Worm (Caenorhabditis elegans) whole organism, L2 larva: Measurements from ENCODE around the gene srd-70.

Experiments
- C34F6.9 ChIP-seq: fragments of 150-350 bp; optimal IDR thresholded peaks from 2 replicates; lab custom pipeline; 2014; ENCODE audit warnings: missing biosample characterization, missing genetic modification characterization
- F13H6.1 ChIP-seq: sonication (generic microtip); optimal IDR thresholded peaks from 2 replicates; lab custom pipeline; 2016; ENCODE audit warnings: missing genetic modification characterization, missing compliant biosample characterization
- R02D3.7 ChIP-seq: fragments of 150-350 bp; optimal IDR thresholded peaks from 2 replicates; lab custom pipeline; 2014; ENCODE audit warnings: missing biosample characterization, missing genetic modification characterization
- Y55F3AM.14 ChIP-seq: fragments of 200-800 bp; sonication (Bioruptor generic); optimal IDR thresholded peaks from 2 replicates; lab custom pipeline; 2018; ENCODE audit warnings: mild to moderate bottlenecking, missing genetic modification characterization, missing compliant biosample characterization
- ZK546.5 ChIP-seq: sonication (generic microtip); optimal IDR thresholded peaks from 2 replicates; lab custom pipeline; 2017; ENCODE audit warnings: missing biosample characterization, missing genetic modification characterization
- alr-1 ChIP-seq: fragments of 150-350 bp; optimal IDR thresholded peaks from 2 replicates; lab custom pipeline; 2014; ENCODE audit warnings: missing biosample characterization, missing genetic modification characterization
- aly-2 ChIP-seq: fragments of 150-350 bp; optimal IDR thresholded peaks from 2 replicates; lab custom pipeline; 2014; ENCODE audit warnings: missing biosample characterization, missing genetic modification characterization
- ama-1 ChIP-seq: fragments of 150-350 bp; optimal IDR thresholded peaks from 2 replicates; lab custom pipeline; 2018; ENCODE audit warnings: inconsistent platforms
- blmp-1 ChIP-seq: sonication (generic microtip); optimal IDR thresholded peaks from 2 replicates; lab custom pipeline; 2017; ENCODE audit warnings: missing genetic modification characterization, mild to moderate bottlenecking, missing compliant biosample characterization, antibody characterized with exemption, moderate library complexity; ENCODE audit not compliant: insufficient read depth
- ceh-16 ChIP-seq: fragments of 150-350 bp; optimal IDR thresholded peaks from 2 replicates; lab custom pipeline; 2014; ENCODE audit warnings: missing biosample characterization, missing genetic modification characterization
- ceh-82 ChIP-seq: fragments of 150-350 bp; optimal IDR thresholded peaks from 2 replicates; lab custom pipeline; 2014; ENCODE audit warnings: missing biosample characterization, missing genetic modification characterization
- crh-2 ChIP-seq: sonication (generic microtip); optimal IDR thresholded peaks from 2 replicates; lab custom pipeline; 2017; ENCODE audit warnings: missing biosample characterization, missing genetic modification characterization
- dmd-4 ChIP-seq: sonication (generic microtip); optimal IDR thresholded peaks from 2 replicates; lab custom pipeline; 2017; ENCODE audit warnings: missing biosample characterization, missing genetic modification characterization
- egl-27 ChIP-seq: sonication (generic microtip); optimal IDR thresholded peaks from 3 replicates; lab custom pipeline; 2017; ENCODE audit warnings: missing biosample characterization, missing genetic modification reagents, missing genetic modification characterization
- elt-1 ChIP-seq: fragments of 150-350 bp; optimal IDR thresholded peaks from 2 replicates; lab custom pipeline; 2014; ENCODE audit warnings: missing biosample characterization, missing genetic modification characterization
- elt-3 ChIP-seq: sonication (generic microtip); optimal IDR thresholded peaks from 2 replicates; lab custom pipeline; 2017; ENCODE audit warnings: missing biosample characterization, missing genetic modification characterization
- fos-1 ChIP-seq: fragments of 150-350 bp; optimal IDR thresholded peaks from 2 replicates; lab custom pipeline; 2014; ENCODE audit warnings: missing biosample characterization, missing genetic modification characterization
- gmeb-1 ChIP-seq: fragments of 150-350 bp; optimal IDR thresholded peaks from 2 replicates; lab custom pipeline; 2014; ENCODE audit warnings: missing biosample characterization, missing genetic modification characterization
- lin-11 ChIP-seq: fragments of 150-350 bp; sonication (generic microtip); optimal IDR thresholded peaks from 2 replicates; lab custom pipeline; 2014; ENCODE audit warnings: missing biosample characterization, missing genetic modification characterization, inconsistent platforms, mixed read lengths
- lin-13 ChIP-seq: fragments of 150-350 bp; optimal IDR thresholded peaks from 2 replicates; lab custom pipeline; 2014; ENCODE audit warnings: missing biosample characterization, missing genetic modification reagents, missing genetic modification characterization
- lsy-2 ChIP-seq, 2 experiments: fragments of 150-350 bp in 1 of 2; sonication (generic microtip) in 1 of 2; optimal IDR thresholded peaks; 2 replicates each; lab custom pipeline; 2014 to 2017; ENCODE audit warnings: missing biosample characterization in 2 of 2, missing genetic modification characterization in 2 of 2
- mab-5 ChIP-seq: fragments of 150-350 bp; optimal IDR thresholded peaks from 2 replicates; lab custom pipeline; 2014; ENCODE audit warnings: missing biosample characterization, missing genetic modification characterization
- mbf-1 ChIP-seq: sonication (generic microtip); optimal IDR thresholded peaks from 2 replicates; lab custom pipeline; 2017; ENCODE audit warnings: missing biosample characterization, missing genetic modification characterization
- mdl-1 ChIP-seq, 2 experiments: fragments of 150-350 bp in 1 of 2; sonication (generic microtip) in 1 of 2; optimal IDR thresholded peaks; 2 replicates each; lab custom pipeline; 2017; ENCODE audit warnings: missing biosample characterization in 2 of 2, missing genetic modification characterization in 2 of 2
- nhr-10 ChIP-seq: sonication (generic microtip); optimal IDR thresholded peaks from 2 replicates; lab custom pipeline; 2017; ENCODE audit warnings: missing biosample characterization, missing genetic modification characterization
- nhr-11 ChIP-seq: fragments of 150-350 bp; optimal IDR thresholded peaks from 2 replicates; lab custom pipeline; 2014; ENCODE audit warnings: missing biosample characterization, missing genetic modification characterization
- nhr-12 ChIP-seq: fragments of 150-350 bp; optimal IDR thresholded peaks from 2 replicates; lab custom pipeline; 2014; ENCODE audit warnings: missing biosample characterization, missing genetic modification characterization
- nhr-129 ChIP-seq: fragments of 150-350 bp; optimal IDR thresholded peaks from 2 replicates; lab custom pipeline; 2014; ENCODE audit warnings: missing biosample characterization, missing genetic modification characterization
- nhr-21 ChIP-seq: fragments of 150-350 bp; optimal IDR thresholded peaks from 2 replicates; lab custom pipeline; 2014; ENCODE audit warnings: missing biosample characterization, missing genetic modification characterization
- nhr-23 ChIP-seq: fragments of 150-350 bp; optimal IDR thresholded peaks from 2 replicates; lab custom pipeline; 2014; ENCODE audit warnings: missing biosample characterization, missing genetic modification reagents, missing genetic modification characterization
- nhr-237 ChIP-seq: fragments of 150-350 bp; optimal IDR thresholded peaks from 2 replicates; lab custom pipeline; 2014; ENCODE audit warnings: missing biosample characterization, missing genetic modification characterization
- nhr-6 ChIP-seq: fragments of 150-350 bp; optimal IDR thresholded peaks from 2 replicates; lab custom pipeline; 2014; ENCODE audit warnings: missing biosample characterization, missing genetic modification characterization
- nhr-77 ChIP-seq: fragments of 150-350 bp; optimal IDR thresholded peaks from 2 replicates; lab custom pipeline; 2014; ENCODE audit warnings: missing biosample characterization, missing genetic modification characterization
- peb-1 ChIP-seq: fragments of 150-350 bp; optimal IDR thresholded peaks from 2 replicates; lab custom pipeline; 2014; ENCODE audit warnings: missing biosample characterization, missing genetic modification characterization
- sem-4 ChIP-seq: fragments of 150-350 bp; optimal IDR thresholded peaks from 2 replicates; lab custom pipeline; 2014; ENCODE audit warnings: missing biosample characterization, missing genetic modification reagents, missing genetic modification characterization
- skn-1 ChIP-seq: sonication (generic microtip); optimal IDR thresholded peaks from 2 replicates; lab custom pipeline; 2017; ENCODE audit warnings: missing biosample characterization, missing genetic modification characterization
- sma-3 ChIP-seq: sonication (generic microtip); optimal IDR thresholded peaks from 2 replicates; lab custom pipeline; 2016; ENCODE audit warnings: missing genetic modification reagents, missing genetic modification characterization, missing compliant biosample characterization
- sma-9 ChIP-seq, 2 experiments: fragments of 150-350 bp in 1 of 2; sonication (generic microtip) in 1 of 2; optimal IDR thresholded peaks; 2 replicates each; lab custom pipeline; 2014 to 2016; ENCODE audit warnings: missing genetic modification characterization in 2 of 2, mild to moderate bottlenecking in 1 of 2, missing biosample characterization in 1 of 2, missing compliant biosample characterization in 1 of 2, missing genetic modification reagents in 1 of 2, moderate library complexity in 1 of 2
- snpc-4 ChIP-seq: fragments of 150-350 bp; optimal IDR thresholded peaks from 2 replicates; lab custom pipeline; 2014; ENCODE audit warnings: missing biosample characterization, missing genetic modification characterization
- unc-39 ChIP-seq: fragments of 150-350 bp; optimal IDR thresholded peaks from 2 replicates; lab custom pipeline; 2014; ENCODE audit warnings: missing biosample characterization, missing genetic modification characterization
- unc-55 ChIP-seq: fragments of 150-350 bp; sonication (generic microtip); optimal IDR thresholded peaks from 3 replicates; lab custom pipeline; 2014; ENCODE audit warnings: missing biosample characterization, missing genetic modification reagents, missing genetic modification characterization
- unc-62 ChIP-seq: fragments of 150-350 bp; optimal IDR thresholded peaks from 2 replicates; lab custom pipeline; 2014; ENCODE audit warnings: missing biosample characterization, missing genetic modification reagents, missing genetic modification characterization
- zag-1 ChIP-seq: fragments of 150-350 bp; optimal IDR thresholded peaks from 2 replicates; lab custom pipeline; 2014; ENCODE audit warnings: missing biosample characterization, missing genetic modification characterization
- ztf-1 ChIP-seq: fragments of 200-800 bp; sonication (Bioruptor generic); conservative IDR thresholded peaks from 2 replicates; pipeline ENCODE4 v1.3.6; 2022; ENCODE audit warnings: missing genetic modification characterization, missing compliant biosample characterization
- ztf-4 ChIP-seq: fragments of 150-350 bp; optimal IDR thresholded peaks from 2 replicates; lab custom pipeline; 2014; ENCODE audit warnings: missing biosample characterization, missing genetic modification characterization

The srd-70 gene

DNA sequence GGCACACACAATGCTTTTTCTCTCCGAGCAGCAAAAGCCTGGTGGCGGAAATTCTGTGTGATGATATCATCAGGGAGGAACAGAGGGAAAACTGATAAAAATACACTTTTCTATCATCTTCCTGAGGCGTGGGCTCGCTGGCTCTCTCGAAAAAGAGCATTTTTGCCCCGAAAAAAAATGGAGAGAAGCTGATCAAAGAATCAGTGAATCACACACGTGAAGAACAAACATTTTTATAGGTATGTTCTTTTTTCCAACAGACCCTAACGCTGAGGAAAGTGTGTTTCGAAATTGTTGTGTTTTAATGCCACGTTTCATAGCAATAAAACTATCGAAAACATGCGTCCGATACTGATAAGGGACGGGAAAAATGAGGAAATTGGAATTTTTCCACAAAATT is 37.1 kb upstream of the srd-70 start:
- peak; percentile 62 for TF ChIP-seq crh-2 (tag; lab: Kevin White, UChicago)
- TF ChIP-seq unc-39 (tag; lab: Kevin White, UChicago) = no peak
- no peak for TF ChIP-seq ama-1 (lab: Kevin White, UChicago)
- TF ChIP-seq fos-1 = peak; percentile 19
- no peak for TF ChIP-seq nhr-237 (tag; lab: Kevin White, UChicago)
- peak in 1 of 2 experiments; percentile 11 for TF ChIP-seq lsy-2 (tag; optimal IDR thresholded peaks at IDR 0.05; lab: Kevin White, UChicago)

DNA sequence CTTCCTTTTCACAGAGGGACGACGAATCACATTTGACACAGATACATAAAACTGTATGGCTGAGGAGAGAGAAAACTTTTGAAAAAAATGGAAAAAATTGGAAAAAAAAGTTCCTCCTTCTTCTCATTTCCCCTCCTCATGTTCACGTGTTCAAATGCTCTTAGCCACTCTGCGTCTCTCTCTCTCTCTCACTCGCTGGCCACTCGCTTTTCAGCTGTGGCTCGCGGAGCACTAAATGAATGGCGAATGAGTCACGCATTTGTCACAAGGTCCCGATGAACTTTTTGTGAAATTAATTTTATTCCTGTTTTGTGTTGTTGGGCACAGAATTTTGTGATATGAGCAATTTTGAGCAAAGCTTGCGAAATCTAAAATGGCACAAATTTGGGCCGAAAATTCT is 36.1 kb upstream of the srd-70 start:
- TF ChIP-seq Y55F3AM.14 (GFP tag; lab: Kevin White, UChicago) (no peak), elt-3 (tag; lab: Kevin White, UChicago) (no peak), peb-1 (tag; lab: Kevin White, UChicago) (no peak), fos-1 (peak; percentile 81), egl-27 (tag; lab: Kevin White, UChicago) (no peak), mdl-1 (tag; optimal IDR thresholded peaks at IDR 0.05; lab: Kevin White, UChicago) (peak; percentile 65 to 73), sem-4 (tag; lab: Kevin White, UChicago) (no peak), F13H6.1 (peak; percentile 29), crh-2 (tag; lab: Kevin White, UChicago) (peak; percentile 5), lsy-2 (tag; optimal IDR thresholded peaks at IDR 0.05; lab: Kevin White, UChicago) (peak in 1 of 2 experiments; percentile 68), alr-1 (tag; lab: Kevin White, UChicago) (no peak), nhr-23 (tag; lab: Kevin White, UChicago) (no peak), lin-13 (no peak), zag-1 (no peak), unc-62 (GFP tag; lab: Kevin White, UChicago) (no peak), snpc-4 (tag; lab: Kevin White, UChicago) (no peak), R02D3.7 (tag; lab: Kevin White, UChicago) (no peak), nhr-10 (tag; lab: Kevin White, UChicago) (no peak), ceh-82 (tag; lab: Kevin White, UChicago) (no peak), nhr-21 (tag; lab: Kevin White, UChicago) (no peak), nhr-6 (tag; lab: Kevin White, UChicago) (no peak), lin-11 (tag; lab: Kevin White, UChicago) (peak; percentile 44), dmd-4 (tag; lab: Kevin White, UChicago) (no peak), mbf-1 (tag; lab: Kevin White, UChicago) (no peak), nhr-237 (tag; lab: Kevin White, UChicago) (no peak), unc-39 (tag; lab: Kevin White, UChicago) (no peak), nhr-77 (no peak), elt-1 (tag; lab: Kevin White, UChicago) (no peak), skn-1 (tag; lab: Kevin White, UChicago) (no peak), ztf-1 (GFP tag; lab: Robert Waterston, UW) (no peak), ztf-4 (tag; lab: Kevin White, UChicago) (no peak), nhr-129 (peak; percentile 32), gmeb-1 (no peak), C34F6.9 (tag; lab: Kevin White, UChicago) (peak; percentile 79), blmp-1 (tag; lab: Kevin White, UChicago) (no peak), sma-9 (GFP tag; optimal IDR thresholded peaks at IDR 0.05; lab: Kevin White, UChicago) (peak; percentile 76), sma-9 (tag; optimal IDR thresholded peaks at IDR 0.05; lab: Kevin White, UChicago) (no peak), sma-3 (GFP tag; lab: Kevin White, UChicago) (no peak), ama-1 (lab: Kevin White, UChicago) (no peak), nhr-11 (tag; lab: Kevin White, UChicago) (no peak), mab-5 (tag; lab: Kevin White, UChicago) (no peak), unc-55 (GFP tag; lab: Kevin White, UChicago) (peak; percentile 60), nhr-12 (tag; lab: Kevin White, UChicago) (no peak), ZK546.5 (tag; lab: Kevin White, UChicago) (no peak), aly-2 (no peak), ceh-16 (tag; lab: Kevin White, UChicago) (no peak)
